Worm (Caenorhabditis elegans) whole organism, L1 larva: ENCODE data around the gene F17E9.4.

Source experiments
- C34B4.2 ChIP-seq: sonication (generic microtip); optimal IDR thresholded peaks from 2 replicates; lab custom pipeline; 2017; ENCODE audit warnings: mild to moderate bottlenecking, missing genetic modification characterization, missing compliant biosample characterization
- Y116A8C.19 ChIP-seq: sonication (generic microtip); optimal IDR thresholded peaks from 2 replicates; lab custom pipeline; 2016; ENCODE audit warnings: missing compliant biosample characterization, missing genetic modification characterization, borderline replicate concordance
- aly-2 ChIP-seq: fragments of 150-350 bp; optimal IDR thresholded peaks from 2 replicates; lab custom pipeline; 2014; ENCODE audit warnings: missing biosample characterization, missing genetic modification characterization
- ceh-8 ChIP-seq: fragments of 200-800 bp; sonication (Bioruptor generic); optimal IDR thresholded peaks from 2 replicates; lab custom pipeline; 2018; ENCODE audit warnings: mild to moderate bottlenecking, missing genetic modification characterization, moderate library complexity, missing compliant biosample characterization
- ceh-82 ChIP-seq, 3 experiments: fragments of 150-350 bp in 1 of 3; sonication (generic microtip) in 2 of 3; optimal IDR thresholded peaks; 2 replicates each; lab custom pipeline; 2014 to 2017; ENCODE audit warnings: missing biosample characterization in 3 of 3, missing genetic modification characterization in 3 of 3
- dpl-1 ChIP-seq, 3 experiments: fragments of 150-350 bp in 2 of 3; sonication (generic microtip) in 1 of 3; optimal IDR thresholded peaks; 2 replicates each; lab custom pipeline; 2014 to 2017; ENCODE audit warnings: missing biosample characterization in 3 of 3, missing genetic modification characterization in 3 of 3, missing genetic modification reagents in 3 of 3
- dsc-1 ChIP-seq: sonication (generic microtip); optimal IDR thresholded peaks from 2 replicates; lab custom pipeline; 2016; ENCODE audit warnings: mild to moderate bottlenecking, missing genetic modification characterization, missing compliant biosample characterization
- efl-3 ChIP-seq: fragments of 200-800 bp; sonication (Bioruptor generic); optimal IDR thresholded peaks from 2 replicates; lab custom pipeline; 2018; ENCODE audit warnings: mild to moderate bottlenecking, missing genetic modification characterization, missing compliant biosample characterization
- elt-2 ChIP-seq: sonication (generic microtip); optimal IDR thresholded peaks from 2 replicates; lab custom pipeline; 2016; ENCODE audit warnings: missing genetic modification characterization, mild to moderate bottlenecking, inconsistent platforms, missing compliant biosample characterization, missing genetic modification reagents
- elt-3 ChIP-seq, 6 experiments: fragments of 150-350 bp in 1 of 6; sonication (generic microtip); optimal IDR thresholded peaks; 2 replicates each; lab custom pipeline; 2017 to 2018; ENCODE audit warnings: missing biosample characterization in 6 of 6, missing genetic modification characterization in 6 of 6, inconsistent platforms in 1 of 6
- fkh-10 ChIP-seq: sonication (generic microtip); optimal IDR thresholded peaks from 2 replicates; lab custom pipeline; 2017; ENCODE audit warnings: missing biosample characterization, missing genetic modification reagents, missing genetic modification characterization
- fkh-4 ChIP-seq: sonication (generic microtip); optimal IDR thresholded peaks from 2 replicates; lab custom pipeline; 2016; ENCODE audit warnings: missing compliant biosample characterization, missing genetic modification characterization, borderline replicate concordance
- hlh-17 ChIP-seq: fragments of 200-800 bp; sonication (Bioruptor generic); optimal IDR thresholded peaks from 2 replicates; lab custom pipeline; 2018; ENCODE audit warnings: missing genetic modification characterization, mild to moderate bottlenecking, missing compliant biosample characterization, moderate library complexity, borderline replicate concordance
- hlh-4 ChIP-seq: sonication (generic microtip); optimal IDR thresholded peaks from 2 replicates; lab custom pipeline; 2016; ENCODE audit warnings: mild to moderate bottlenecking, missing genetic modification characterization, missing compliant biosample characterization
- irx-1 ChIP-seq: sonication (generic microtip); optimal IDR thresholded peaks from 2 replicates; lab custom pipeline; 2016; ENCODE audit warnings: missing genetic modification characterization, missing compliant biosample characterization
- isw-1 ChIP-seq: fragments of 200-800 bp; sonication (Bioruptor generic); IDR thresholded peaks from 2 replicates; pipeline ENCODE4 v1.3.6; 2022; ENCODE audit warnings: missing genetic modification characterization, missing compliant biosample characterization
- lin-14 ChIP-seq: fragments of 200-800 bp; sonication (Bioruptor generic); optimal IDR thresholded peaks from 2 replicates; lab custom pipeline; 2018; ENCODE audit warnings: mild to moderate bottlenecking, missing genetic modification characterization, moderate library complexity, missing compliant biosample characterization
- lin-39 ChIP-seq: fragments of 150-350 bp; optimal IDR thresholded peaks from 2 replicates; lab custom pipeline; 2014; ENCODE audit warnings: missing biosample characterization, missing genetic modification reagents, missing genetic modification characterization
- lir-3 ChIP-seq: sonication (generic microtip); optimal IDR thresholded peaks from 2 replicates; lab custom pipeline; 2016; ENCODE audit warnings: mild to moderate bottlenecking, missing genetic modification characterization, moderate library complexity, missing compliant biosample characterization; ENCODE audit not compliant: poor library complexity
- lsy-2 ChIP-seq, 2 experiments: fragments of 150-350 bp; optimal IDR thresholded peaks; 2 replicates each; lab custom pipeline; 2014; ENCODE audit warnings: missing biosample characterization in 2 of 2, missing genetic modification characterization in 2 of 2
- mdl-1 ChIP-seq, 2 experiments: fragments of 150-350 bp; optimal IDR thresholded peaks; 2 replicates each; lab custom pipeline; 2014 to 2017; ENCODE audit warnings: missing biosample characterization in 2 of 2, missing genetic modification characterization in 2 of 2, inconsistent platforms in 1 of 2
- mep-1 ChIP-seq: fragments of 150-350 bp; optimal IDR thresholded peaks from 2 replicates; lab custom pipeline; 2014; ENCODE audit warnings: missing biosample characterization, missing genetic modification characterization
- nhr-11 ChIP-seq: fragments of 150-350 bp; optimal IDR thresholded peaks from 2 replicates; lab custom pipeline; 2014; ENCODE audit warnings: missing biosample characterization, missing genetic modification characterization
- nhr-12 ChIP-seq: sonication (generic microtip); optimal IDR thresholded peaks from 2 replicates; lab custom pipeline; 2017; ENCODE audit warnings: missing biosample characterization, missing genetic modification characterization
- nhr-19 ChIP-seq: fragments of 200-800 bp; sonication (Bioruptor generic); conservative IDR thresholded peaks from 2 replicates; pipeline ENCODE4 v1.3.6; 2022; ENCODE audit warnings: missing genetic modification characterization, missing compliant biosample characterization
- nhr-28 ChIP-seq: fragments of 150-350 bp; optimal IDR thresholded peaks from 2 replicates; lab custom pipeline; 2014; ENCODE audit warnings: missing biosample characterization, missing genetic modification characterization
- nhr-47 ChIP-seq: sonication (generic microtip); optimal IDR thresholded peaks from 2 replicates; lab custom pipeline; 2016; ENCODE audit warnings: mild to moderate bottlenecking, missing genetic modification characterization, moderate library complexity, missing compliant biosample characterization
- nhr-71 ChIP-seq: sonication (generic microtip); optimal IDR thresholded peaks from 2 replicates; lab custom pipeline; 2016; ENCODE audit warnings: mild to moderate bottlenecking, missing genetic modification characterization, moderate library complexity, missing compliant biosample characterization
- nhr-77 ChIP-seq: fragments of 150-350 bp; optimal IDR thresholded peaks from 2 replicates; lab custom pipeline; 2014; ENCODE audit warnings: missing biosample characterization, missing genetic modification characterization
- pag-3 ChIP-seq: sonication (generic microtip); optimal IDR thresholded peaks from 2 replicates; lab custom pipeline; 2017; ENCODE audit warnings: missing genetic modification characterization, mild to moderate bottlenecking, missing compliant biosample characterization, antibody characterized with exemption, borderline replicate concordance; ENCODE audit not compliant: insufficient read depth
- pax-3 ChIP-seq: fragments of 200-800 bp; sonication (Bioruptor generic); optimal IDR thresholded peaks from 2 replicates; lab custom pipeline; 2018; ENCODE audit warnings: mild to moderate bottlenecking, missing genetic modification characterization, moderate library complexity, missing compliant biosample characterization
- pqm-1 ChIP-seq: sonication (generic microtip); optimal IDR thresholded peaks from 3 replicates; lab custom pipeline; 2017; ENCODE audit warnings: missing biosample characterization, missing genetic modification characterization
- rnt-1 ChIP-seq: sonication (generic microtip); optimal IDR thresholded peaks from 2 replicates; lab custom pipeline; 2016; ENCODE audit warnings: mild to moderate bottlenecking, missing genetic modification characterization, moderate library complexity, missing compliant biosample characterization
- skn-1 ChIP-seq: fragments of 150-350 bp; optimal IDR thresholded peaks from 2 replicates; lab custom pipeline; 2014; ENCODE audit warnings: missing biosample characterization, missing genetic modification characterization
- snpc-4 ChIP-seq: fragments of 150-350 bp; optimal IDR thresholded peaks from 2 replicates; lab custom pipeline; 2014; ENCODE audit warnings: missing biosample characterization, missing genetic modification characterization
- snu-23 ChIP-seq: sonication (generic microtip); optimal IDR thresholded peaks from 2 replicates; lab custom pipeline; 2016; ENCODE audit warnings: missing genetic modification characterization, missing compliant biosample characterization
- sox-4 ChIP-seq: sonication (generic microtip); optimal IDR thresholded peaks from 2 replicates; lab custom pipeline; 2016; ENCODE audit warnings: missing genetic modification characterization, missing compliant biosample characterization
- swsn-7 ChIP-seq: sonication (generic microtip); optimal IDR thresholded peaks from 2 replicates; lab custom pipeline; 2016; ENCODE audit warnings: missing genetic modification characterization, missing compliant biosample characterization
- tbx-2 ChIP-seq: sonication (generic microtip); optimal IDR thresholded peaks from 2 replicates; lab custom pipeline; 2016; ENCODE audit warnings: missing genetic modification characterization, missing compliant biosample characterization
- unc-30 ChIP-seq: sonication (generic microtip); optimal IDR thresholded peaks from 2 replicates; lab custom pipeline; 2017; ENCODE audit warnings: missing biosample characterization, missing genetic modification characterization
- unc-62 ChIP-seq: fragments of 150-350 bp; optimal IDR thresholded peaks from 2 replicates; lab custom pipeline; 2014; ENCODE audit warnings: missing biosample characterization, missing genetic modification reagents, missing genetic modification characterization
- unc-86 ChIP-seq: sonication (generic microtip); optimal IDR thresholded peaks from 2 replicates; lab custom pipeline; 2016; ENCODE audit warnings: missing genetic modification characterization, missing compliant biosample characterization
- unc-98 ChIP-seq: fragments of 200-800 bp; sonication (Bioruptor generic); IDR thresholded peaks from 2 replicates; pipeline ENCODE4 v1.3.6; 2022; ENCODE audit warnings: missing genetic modification characterization, missing compliant biosample characterization
- vab-15 ChIP-seq: sonication (generic microtip); optimal IDR thresholded peaks from 2 replicates; lab custom pipeline; 2017; ENCODE audit warnings: missing genotype, mild to moderate bottlenecking, missing genetic modification characterization, missing compliant biosample characterization
- zag-1 ChIP-seq: fragments of 150-350 bp; optimal IDR thresholded peaks from 2 replicates; lab custom pipeline; 2014; ENCODE audit warnings: missing biosample characterization, missing genetic modification characterization
- ztf-11 ChIP-seq, 2 experiments: sonication (generic microtip); optimal IDR thresholded peaks; 2 replicates each; lab custom pipeline; 2016 to 2017; ENCODE audit warnings: missing genetic modification characterization in 2 of 2, missing biosample characterization in 1 of 2, missing compliant biosample characterization in 1 of 2

Gene F17E9.4

ce11 chrIV:8379278-8379677 is 31.1 kb downstream of the F17E9.4 start, which contains the start of gene nap-1 (continued):
- TF ChIP-seq nhr-47 (peak; percentile 79), zag-1 (tag; lab: Kevin White, UChicago) (no peak), Y116A8C.19 (tag; lab: Kevin White, UChicago) (no peak), ceh-8 (GFP tag; lab: Kevin White, UChicago) (no peak), unc-30 (tag; lab: Kevin White, UChicago) (no peak), rnt-1 (tag; lab: Kevin White, UChicago) (peak; percentile 78), snu-23 (GFP tag; lab: Kevin White, UChicago) (peak; percentile 87), elt-2 (tag; lab: Kevin White, UChicago) (peak; percentile 23), isw-1 (GFP tag; lab: Robert Waterston, UW) (peak; percentile 59), lin-39 (tag; lab: Kevin White, UChicago) (no peak), lin-14 (peak; percentile 84), tbx-2 (tag; lab: Kevin White, UChicago) (peak; percentile 66), pqm-1 (tag; lab: Kevin White, UChicago) (peak; percentile 41), sox-4 (tag; lab: Kevin White, UChicago) (no peak), ztf-11 (tag; optimal IDR thresholded peaks at IDR 0.05; lab: Kevin White, UChicago) (no peak), skn-1 (tag; lab: Kevin White, UChicago) (peak; percentile 77), efl-3 (GFP tag; lab: Kevin White, UChicago) (no peak), lsy-2 (tag; optimal IDR thresholded peaks at IDR 0.05; lab: Kevin White, UChicago) (peak; percentile 84 to 93), mep-1 (tag; lab: Kevin White, UChicago) (peak; percentile 74), unc-86 (tag; lab: Kevin White, UChicago) (peak; percentile 58), hlh-4 (no peak), dpl-1 (GFP tag; optimal IDR thresholded peaks at IDR 0.05; lab: Kevin White, UChicago) (peak; percentile 59 to 78 (median 72)), snpc-4 (tag; lab: Kevin White, UChicago) (peak; percentile 52), pax-3 (no peak), aly-2 (tag; lab: Kevin White, UChicago) (no peak), nhr-77 (tag; lab: Kevin White, UChicago) (peak; percentile 61), fkh-10 (GFP tag; lab: Kevin White, UChicago) (no peak), nhr-19 (GFP tag; lab: Robert Waterston, UW) (peak; percentile 76), nhr-11 (tag; lab: Kevin White, UChicago) (no peak), irx-1 (tag; lab: Kevin White, UChicago) (no peak), swsn-7 (tag; lab: Kevin White, UChicago) (peak; percentile 69), unc-62 (no peak), elt-3 (tag; optimal IDR thresholded peaks at IDR 0.05; lab: Kevin White, UChicago) (peak in 2 of 6 experiments; percentile 21 to 78), hlh-17 (GFP tag; lab: Kevin White, UChicago) (no peak), vab-15 (no peak), C34B4.2 (tag; lab: Kevin White, UChicago) (no peak), dsc-1 (tag; lab: Kevin White, UChicago) (peak; percentile 48), nhr-71 (tag; lab: Kevin White, UChicago) (peak; percentile 85), pag-3 (tag; lab: Kevin White, UChicago) (no peak)

ce11 chrIV:8379683-8380082 is 31.5 kb downstream of the F17E9.4 start, which contains the start of gene praf-3:
Gene praf-3, plus strand, starts transcription at chrIV:8379983.
- TF ChIP-seq sox-4 (tag; lab: Kevin White, UChicago) (no peak), ztf-11 (tag; optimal IDR thresholded peaks at IDR 0.05; lab: Kevin White, UChicago) (no peak), fkh-4 (no peak), nhr-28 (tag; lab: Kevin White, UChicago) (no peak), unc-30 (tag; lab: Kevin White, UChicago) (no peak), mdl-1 (tag; optimal IDR thresholded peaks at IDR 0.05; lab: Kevin White, UChicago) (no peak), lir-3 (no peak), ceh-82 (tag; optimal IDR thresholded peaks at IDR 0.05; lab: Kevin White, UChicago) (no peak), nhr-12 (tag; lab: Kevin White, UChicago) (no peak), pqm-1 (tag; lab: Kevin White, UChicago) (no peak), C34B4.2 (tag; lab: Kevin White, UChicago) (no peak), unc-98 (no peak)
- TF ChIP-seq, all 84 proteins: peak for 0
